Worm (Caenorhabditis elegans) whole organism, late embryonic: ENCODE data around the gene math-1.

Experiments
- C08G9.2 ChIP-seq: sonication (generic microtip); optimal IDR thresholded peaks from 2 replicates; lab custom pipeline; 2016; ENCODE audit warnings: mild to moderate bottlenecking, missing genetic modification characterization, moderate library complexity, missing compliant biosample characterization
- C38D4.7 ChIP-seq: fragments of 200-800 bp; sonication (Bioruptor generic); optimal IDR thresholded peaks from 2 replicates; lab custom pipeline; 2018; ENCODE audit warnings: mild to moderate bottlenecking, missing genetic modification characterization, moderate library complexity, missing compliant biosample characterization
- K02D7.2 ChIP-seq: sonication (generic microtip); optimal IDR thresholded peaks from 2 replicates; lab custom pipeline; 2017; ENCODE audit warnings: mild to moderate bottlenecking, missing genetic modification characterization, missing compliant biosample characterization
- ceh-18 ChIP-seq: sonication (generic microtip); optimal IDR thresholded peaks from 2 replicates; lab custom pipeline; 2016; ENCODE audit warnings: missing genetic modification characterization, missing compliant biosample characterization
- ceh-30 ChIP-seq: fragments of 150-350 bp; optimal IDR thresholded peaks from 2 replicates; lab custom pipeline; 2014; ENCODE audit warnings: missing biosample characterization, missing genetic modification characterization
- ceh-31 ChIP-seq: sonication (generic microtip); optimal IDR thresholded peaks from 2 replicates; lab custom pipeline; 2016; ENCODE audit warnings: missing genetic modification characterization, missing compliant biosample characterization
- ceh-34 ChIP-seq: sonication (generic microtip); optimal IDR thresholded peaks from 2 replicates; lab custom pipeline; 2016; ENCODE audit warnings: mild to moderate bottlenecking, missing genetic modification characterization, missing compliant biosample characterization
- ceh-6 ChIP-seq: fragments of 200-800 bp; sonication (Bioruptor generic); optimal IDR thresholded peaks from 2 replicates; lab custom pipeline; 2018; ENCODE audit warnings: mild to moderate bottlenecking, missing genetic modification characterization, missing compliant biosample characterization
- elt-4 ChIP-seq: sonication (generic microtip); optimal IDR thresholded peaks from 2 replicates; lab custom pipeline; 2016; ENCODE audit warnings: missing genetic modification characterization, missing compliant biosample characterization
- ets-4 ChIP-seq: sonication (generic microtip); optimal IDR thresholded peaks from 2 replicates; lab custom pipeline; 2016; ENCODE audit warnings: missing genetic modification characterization, missing compliant biosample characterization
- eyg-1 ChIP-seq: sonication (generic microtip); optimal IDR thresholded peaks from 2 replicates; lab custom pipeline; 2016; ENCODE audit warnings: missing genotype, missing genetic modification characterization, missing compliant biosample characterization
- fkh-10 ChIP-seq: fragments of 150-350 bp; optimal IDR thresholded peaks from 2 replicates; lab custom pipeline; 2014; ENCODE audit warnings: missing biosample characterization, missing genetic modification reagents, missing genetic modification characterization
- hlh-15 ChIP-seq: sonication (generic microtip); optimal IDR thresholded peaks from 2 replicates; lab custom pipeline; 2016; ENCODE audit warnings: missing genetic modification characterization, missing compliant biosample characterization
- lim-6 ChIP-seq: sonication (generic microtip); optimal IDR thresholded peaks from 2 replicates; lab custom pipeline; 2016; ENCODE audit warnings: missing genetic modification characterization, missing compliant biosample characterization
- mec-3 ChIP-seq: sonication (generic microtip); optimal IDR thresholded peaks from 2 replicates; lab custom pipeline; 2016; ENCODE audit warnings: borderline replicate concordance, missing genetic modification characterization, missing compliant biosample characterization
- nfya-1 ChIP-seq: sonication (generic microtip); optimal IDR thresholded peaks from 2 replicates; lab custom pipeline; 2017; ENCODE audit warnings: missing genetic modification characterization, mild to moderate bottlenecking, missing compliant biosample characterization, antibody characterized with exemption, moderate library complexity
- nhr-232 ChIP-seq: sonication (generic microtip); optimal IDR thresholded peaks from 2 replicates; lab custom pipeline; 2016; ENCODE audit warnings: missing genetic modification characterization, missing compliant biosample characterization
- npax-4 ChIP-seq: sonication (generic microtip); optimal IDR thresholded peaks from 2 replicates; lab custom pipeline; 2016; ENCODE audit warnings: missing genetic modification characterization, missing compliant biosample characterization
- odd-2 ChIP-seq: sonication (generic microtip); optimal IDR thresholded peaks from 2 replicates; lab custom pipeline; 2017; ENCODE audit warnings: antibody characterized with exemption, mild to moderate bottlenecking, missing genetic modification characterization, missing compliant biosample characterization
- pag-3 ChIP-seq: sonication (generic microtip); optimal IDR thresholded peaks from 2 replicates; lab custom pipeline; 2016; ENCODE audit warnings: missing compliant biosample characterization, missing genetic modification characterization, borderline replicate concordance
- pat-9 ChIP-seq: fragments of 200-800 bp; sonication (Bioruptor generic); optimal IDR thresholded peaks from 2 replicates; lab custom pipeline; 2018; ENCODE audit warnings: mild to moderate bottlenecking, missing genetic modification characterization, moderate library complexity, missing compliant biosample characterization
- pha-2 ChIP-seq: sonication (generic microtip); optimal IDR thresholded peaks from 2 replicates; lab custom pipeline; 2017; ENCODE audit warnings: mild to moderate bottlenecking, missing genetic modification characterization, missing compliant biosample characterization
- pqm-1 ChIP-seq: sonication (generic microtip); optimal IDR thresholded peaks from 2 replicates; lab custom pipeline; 2016; ENCODE audit warnings: missing genetic modification characterization, missing compliant biosample characterization
- rnt-1 ChIP-seq: sonication (generic microtip); optimal IDR thresholded peaks from 2 replicates; lab custom pipeline; 2016; ENCODE audit warnings: missing genetic modification characterization, missing compliant biosample characterization
- sdc-2 ChIP-seq: sonication (generic microtip); optimal IDR thresholded peaks from 2 replicates; lab custom pipeline; 2016; ENCODE audit warnings: missing genotype, missing genetic modification characterization, missing compliant biosample characterization
- sox-4 ChIP-seq: sonication (generic microtip); optimal IDR thresholded peaks from 2 replicates; lab custom pipeline; 2017; ENCODE audit warnings: mild to moderate bottlenecking, missing genetic modification characterization, inconsistent platforms, missing compliant biosample characterization
- syd-9 ChIP-seq: sonication (generic microtip); optimal IDR thresholded peaks from 2 replicates; lab custom pipeline; 2016; ENCODE audit warnings: mild to moderate bottlenecking, missing genetic modification characterization, moderate library complexity, missing compliant biosample characterization
- tbx-2 ChIP-seq: sonication (generic microtip); optimal IDR thresholded peaks from 2 replicates; lab custom pipeline; 2016; ENCODE audit warnings: missing genetic modification characterization, missing compliant biosample characterization
- tbx-7 ChIP-seq: sonication (generic microtip); optimal IDR thresholded peaks from 2 replicates; lab custom pipeline; 2016; ENCODE audit warnings: missing genotype, missing genetic modification characterization, missing compliant biosample characterization
- ttx-3 ChIP-seq: sonication (generic microtip); optimal IDR thresholded peaks from 2 replicates; lab custom pipeline; 2016; ENCODE audit warnings: missing genetic modification reagents, missing genetic modification characterization, missing compliant biosample characterization
- unc-3 ChIP-seq, 2 experiments: fragments of 200-800 bp in 1 of 2; sonication (Bioruptor generic) in 1 of 2; sonication (generic microtip) in 1 of 2; conservative IDR thresholded peaks in 1 of 2; optimal IDR thresholded peaks in 1 of 2; 2 replicates each; pipeline versions ENCODE4 v1.3.6 to Lab custom; 2016 to 2022; ENCODE audit warnings: missing compliant biosample characterization in 2 of 2, missing genetic modification characterization in 2 of 2, missing genetic modification reagents in 1 of 2
- unc-42 ChIP-seq: sonication (generic microtip); optimal IDR thresholded peaks from 2 replicates; lab custom pipeline; 2016; ENCODE audit warnings: missing genotype, missing genetic modification characterization, missing compliant biosample characterization
- ztf-16 ChIP-seq: sonication (generic microtip); optimal IDR thresholded peaks from 2 replicates; lab custom pipeline; 2017; ENCODE audit warnings: missing genetic modification characterization, missing compliant biosample characterization

Gene math-1

DNA sequence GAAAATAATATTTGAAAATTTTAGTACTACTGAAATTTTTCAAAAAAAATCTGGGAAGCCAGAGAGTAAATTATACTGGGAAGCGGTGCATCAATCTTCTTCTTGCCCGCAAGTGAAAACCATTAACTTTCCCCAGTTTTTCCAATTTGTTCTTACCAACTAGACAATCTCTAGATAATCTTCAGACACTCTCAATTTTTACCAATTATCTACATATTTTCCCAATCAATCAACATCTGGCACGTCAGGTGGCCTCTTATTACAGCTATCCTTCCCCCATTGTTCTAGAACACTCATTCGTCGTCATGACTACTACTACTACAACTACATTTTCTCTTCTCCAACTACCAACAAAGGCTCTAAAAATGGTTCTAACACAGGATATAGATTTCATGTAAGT lies 18.0 kb upstream of the math-1 start, which contains the start of gene fbxb-6:
Gene fbxb-6 (plus strand): TSS at position 301 of the 400 bp plus-strand sequence.
- TF ChIP-seq nhr-232 (tag; lab: Kevin White, UChicago) (no peak), rnt-1 (no peak), ceh-18 (tag; lab: Kevin White, UChicago) (no peak), tbx-2 (no peak), tbx-7 (tag; lab: Kevin White, UChicago) (no peak), pqm-1 (tag; lab: Kevin White, UChicago) (no peak), ztf-16 (tag; lab: Kevin White, UChicago) (no peak), pag-3 (tag; lab: Kevin White, UChicago) (no peak), K02D7.2 (tag; lab: Kevin White, UChicago) (no peak), ceh-30 (tag; lab: Kevin White, UChicago) (no peak), pat-9 (tag; lab: Kevin White, UChicago) (no peak), unc-3 (GFP tag; conservative IDR thresholded peaks at IDR 0.05; lab: Robert Waterston, UW) (no peak), unc-3 (tag; optimal IDR thresholded peaks at IDR 0.05; lab: Kevin White, UChicago) (no peak), C08G9.2 (tag; lab: Kevin White, UChicago) (no peak), C38D4.7 (GFP tag; lab: Kevin White, UChicago) (no peak), odd-2 (tag; lab: Kevin White, UChicago) (no peak)

DNA sequence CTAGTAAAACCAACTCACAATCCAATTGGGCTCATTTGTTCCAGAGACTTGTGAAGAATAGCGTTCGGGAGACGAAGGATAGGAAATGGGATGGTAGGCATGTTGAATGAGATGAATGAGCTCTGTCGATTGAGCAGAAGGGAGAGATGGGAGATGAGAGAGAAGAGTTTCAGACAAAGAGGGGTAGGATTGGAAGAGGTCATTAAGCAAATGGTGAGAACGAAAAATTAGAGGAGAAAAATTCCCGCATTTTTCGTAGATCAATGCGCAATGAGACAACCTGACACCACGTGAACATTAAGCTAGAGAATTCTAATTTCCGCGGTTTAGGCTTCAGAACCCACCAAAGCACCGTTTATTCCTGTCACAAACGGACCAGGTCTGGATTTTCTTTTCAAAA lies 17.5 kb upstream of the math-1 start, which contains the start of gene F07E5.13:
Gene F07E5.13 (minus strand): TSS at position 101 of the 400 bp plus-strand sequence.
- TF ChIP-seq odd-2 (tag; lab: Kevin White, UChicago) (no peak), hlh-15 (no peak), pha-2 (tag; lab: Kevin White, UChicago) (no peak), npax-4 (tag; lab: Kevin White, UChicago) (no peak), K02D7.2 (tag; lab: Kevin White, UChicago) (no peak), sox-4 (tag; lab: Kevin White, UChicago) (no peak), ceh-6 (GFP tag; lab: Kevin White, UChicago) (no peak), mec-3 (tag; lab: Kevin White, UChicago) (no peak), tbx-7 (tag; lab: Kevin White, UChicago) (no peak), ets-4 (no peak), unc-42 (tag; lab: Kevin White, UChicago) (no peak), ttx-3 (tag; lab: Kevin White, UChicago) (no peak)

ce11 chrII:2058985-2059384 lies 12.5 kb upstream of the math-1 start, which contains the start of gene F07E5.5:
F07E5.5 (minus strand) TSS chrII:2059070.
- TF ChIP-seq nfya-1 (peak; percentile 42), tbx-2 (peak; percentile 1), unc-42 (tag; lab: Kevin White, UChicago) (peak; percentile 20), elt-4 (tag; lab: Kevin White, UChicago) (no peak)

DNA sequence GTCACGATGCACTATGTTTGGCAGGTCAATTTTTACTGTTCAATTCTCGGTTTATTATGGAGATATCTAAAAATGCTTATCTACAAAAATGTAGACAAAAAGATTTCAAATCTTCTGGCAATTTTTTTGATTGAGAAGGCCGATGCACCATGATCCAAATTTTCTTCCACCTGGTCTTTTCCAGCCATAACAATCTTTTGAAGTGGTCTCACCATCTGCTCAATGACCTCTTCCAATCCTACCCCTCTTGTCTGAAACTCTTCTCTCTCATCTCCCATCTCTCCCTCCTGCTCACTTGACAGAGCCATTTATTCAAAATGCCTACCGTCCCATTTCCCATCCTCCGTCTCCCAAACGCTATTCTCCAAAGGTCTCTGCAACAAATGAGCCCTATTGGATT lies 4.9 kb upstream of the math-1 start, which contains the start of gene fbxb-35:
Gene fbxb-35 (plus strand): TSS at position 301 of the 400 bp plus-strand sequence.
- TF ChIP-seq syd-9 (tag; lab: Kevin White, UChicago) (no peak), ceh-31 (no peak), ztf-16 (tag; lab: Kevin White, UChicago) (no peak), tbx-2 (no peak), ceh-34 (tag; lab: Kevin White, UChicago) (no peak), fkh-10 (GFP tag; lab: Kevin White, UChicago) (no peak), eyg-1 (tag; lab: Kevin White, UChicago) (no peak)

ce11 chrII:2045505-2045904 lies 951 bp downstream of the math-1 start, which contains the start of gene bath-24:
bath-24 (minus strand) TSS chrII:2045605.
- TF ChIP-seq lim-6 (tag; lab: Kevin White, UChicago) (no peak), mec-3 (tag; lab: Kevin White, UChicago) (no peak), sdc-2 (tag; lab: Kevin White, UChicago) (no peak), nhr-232 (tag; lab: Kevin White, UChicago) (no peak)
